Worm (Caenorhabditis elegans) whole organism, young adult: ENCODE results near the gene F44E7.4.
"Not testable (repeated sequence)": the region's sequence is repeated elsewhere in the genome, so short reads cannot be mapped to it uniquely, and the experiment has no call there.

ENCODE experiments used
- B0019.2 ChIP-seq: fragments of 200-800 bp; sonication (Bioruptor generic); conservative IDR thresholded peaks from 2 replicates; pipeline ENCODE4 v1.3.6; 2022; ENCODE audit warnings: missing genetic modification reagents, missing genetic modification characterization, missing compliant biosample characterization
- C06A6.2 ChIP-seq: fragments of 200-800 bp; sonication (Bioruptor generic); conservative IDR thresholded peaks from 2 replicates; pipeline ENCODE4 v1.3.6; 2022; ENCODE audit warnings: missing genetic modification characterization, missing compliant biosample characterization
- C17E4.6 ChIP-seq: fragments of 200-800 bp; sonication (Bioruptor generic); IDR thresholded peaks from 2 replicates; pipeline ENCODE4 v1.3.6; 2022; ENCODE audit warnings: missing genetic modification reagents, missing genetic modification characterization, missing compliant biosample characterization
- F33H1.4 ChIP-seq: fragments of 200-800 bp; sonication (Bioruptor generic); IDR thresholded peaks from 2 replicates; pipeline ENCODE4 v1.3.6; 2022; ENCODE audit warnings: missing genetic modification reagents, missing genetic modification characterization, missing compliant biosample characterization
- F39B2.1 ChIP-seq: fragments of 200-800 bp; sonication (Bioruptor generic); IDR thresholded peaks from 2 replicates; pipeline ENCODE4 v1.3.6; 2022; ENCODE audit warnings: missing genetic modification reagents, missing genetic modification characterization, missing compliant biosample characterization
- F49E8.2 ChIP-seq: sonication (generic microtip); optimal IDR thresholded peaks from 3 replicates; lab custom pipeline; 2017; ENCODE audit warnings: missing genetic modification characterization, mild to moderate bottlenecking, missing compliant biosample characterization, antibody characterized with exemption, moderate library complexity; ENCODE audit not compliant: insufficient read depth
- Y53G8AR.9 ChIP-seq: fragments of 200-800 bp; sonication (Bioruptor generic); conservative IDR thresholded peaks from 2 replicates; pipeline ENCODE4 v1.3.6; 2022; ENCODE audit warnings: missing genetic modification reagents, missing genetic modification characterization, missing compliant biosample characterization
- Y56A3A.18 ChIP-seq: fragments of 200-800 bp; sonication (Bioruptor generic); IDR thresholded peaks from 2 replicates; pipeline ENCODE4 v1.3.6; 2022; ENCODE audit warnings: missing genetic modification reagents, missing genetic modification characterization, missing compliant biosample characterization
- Y67H2A.10 ChIP-seq: fragments of 200-800 bp; sonication (Bioruptor generic); conservative IDR thresholded peaks from 2 replicates; pipeline ENCODE4 v1.3.6; 2022; ENCODE audit warnings: missing genetic modification reagents, missing genetic modification characterization, missing compliant biosample characterization
- Y79H2A.3 ChIP-seq: fragments of 200-800 bp; sonication (Bioruptor generic); conservative IDR thresholded peaks from 2 replicates; pipeline ENCODE4 v1.3.6; 2022; ENCODE audit warnings: missing genetic modification reagents, missing genetic modification characterization, missing compliant biosample characterization
- Y95B8A.8 ChIP-seq: fragments of 200-800 bp; sonication (Bioruptor generic); IDR thresholded peaks from 2 replicates; pipeline ENCODE4 v1.3.6; 2022; ENCODE audit warnings: missing genetic modification reagents, missing genetic modification characterization, missing compliant biosample characterization
- ZK185.1 ChIP-seq: sonication (generic microtip); optimal IDR thresholded peaks from 2 replicates; lab custom pipeline; 2016; ENCODE audit warnings: mild to moderate bottlenecking, missing genetic modification characterization, missing compliant biosample characterization; ENCODE audit not compliant: poor library complexity, severe bottlenecking
- aptf-2 ChIP-seq: fragments of 200-800 bp; sonication (Bioruptor generic); conservative IDR thresholded peaks from 2 replicates; pipeline ENCODE4 v1.3.6; 2022; ENCODE audit warnings: missing genetic modification reagents, missing genetic modification characterization, missing compliant biosample characterization
- attf-5 ChIP-seq: fragments of 200-800 bp; sonication (Bioruptor generic); optimal IDR thresholded peaks from 2 replicates; lab custom pipeline; 2018; ENCODE audit warnings: mild to moderate bottlenecking, missing genetic modification characterization, missing compliant biosample characterization
- cebp-1 ChIP-seq, 2 experiments: fragments of 200-800 bp in 1 of 2; sonication (Bioruptor generic) in 1 of 2; sonication (generic microtip) in 1 of 2; IDR thresholded peaks in 1 of 2; optimal IDR thresholded peaks in 1 of 2; 2 replicates each; pipeline versions ENCODE4 v1.3.6 to Lab custom; 2017 to 2022; ENCODE audit warnings: missing compliant biosample characterization in 2 of 2, missing genetic modification characterization in 2 of 2, mild to moderate bottlenecking in 1 of 2, missing genetic modification reagents in 1 of 2, moderate library complexity in 1 of 2
- ceh-100 ChIP-seq: fragments of 200-800 bp; sonication (Bioruptor generic); IDR thresholded peaks from 2 replicates; pipeline ENCODE4 v1.3.6; 2022; ENCODE audit warnings: missing genetic modification reagents, missing genetic modification characterization, missing compliant biosample characterization
- ceh-58 ChIP-seq: fragments of 200-800 bp; sonication (Bioruptor generic); IDR thresholded peaks from 2 replicates; pipeline ENCODE4 v1.3.6; 2022; ENCODE audit warnings: missing genetic modification characterization, missing compliant biosample characterization
- ceh-91 ChIP-seq: fragments of 200-800 bp; sonication (Bioruptor generic); IDR thresholded peaks from 2 replicates; pipeline ENCODE4 v1.3.6; 2022; ENCODE audit warnings: missing genetic modification reagents, missing genetic modification characterization, missing compliant biosample characterization
- dox-1 ChIP-seq: fragments of 200-800 bp; sonication (Bioruptor generic); IDR thresholded peaks from 2 replicates; pipeline ENCODE4 v1.3.6; 2022; ENCODE audit warnings: missing genetic modification reagents, missing genetic modification characterization, missing compliant biosample characterization
- dpl-1 ChIP-seq: fragments of 150-350 bp; optimal IDR thresholded peaks from 2 replicates; lab custom pipeline; 2014; ENCODE audit warnings: missing biosample characterization, missing genetic modification reagents, missing genetic modification characterization
- egl-18 ChIP-seq: fragments of 200-800 bp; sonication (Bioruptor generic); IDR thresholded peaks from 2 replicates; pipeline ENCODE4 v1.3.6; 2022; ENCODE audit warnings: missing genetic modification reagents, missing genetic modification characterization, missing compliant biosample characterization
- egl-44 ChIP-seq: fragments of 200-800 bp; sonication (Bioruptor generic); IDR thresholded peaks from 2 replicates; pipeline ENCODE4 v1.3.6; 2022; ENCODE audit warnings: missing genetic modification reagents, missing genetic modification characterization, missing compliant biosample characterization
- egrh-3 ChIP-seq: fragments of 200-800 bp; sonication (Bioruptor generic); IDR thresholded peaks from 2 replicates; pipeline ENCODE4 v1.3.6; 2022; ENCODE audit warnings: missing genetic modification reagents, missing genetic modification characterization, missing compliant biosample characterization
- ekl-4 ChIP-seq: fragments of 200-800 bp; sonication (Bioruptor generic); IDR thresholded peaks from 2 replicates; pipeline ENCODE4 v1.3.6; 2022; ENCODE audit warnings: missing genetic modification reagents, missing genetic modification characterization, missing compliant biosample characterization
- hmg-1.2 ChIP-seq: fragments of 200-800 bp; sonication (Bioruptor generic); IDR thresholded peaks from 2 replicates; pipeline ENCODE4 v1.3.6; 2022; ENCODE audit warnings: missing genetic modification reagents, missing genetic modification characterization, missing compliant biosample characterization
- hmg-20 ChIP-seq: fragments of 200-800 bp; sonication (Bioruptor generic); IDR thresholded peaks from 2 replicates; pipeline ENCODE4 v1.3.6; 2022; ENCODE audit warnings: missing genetic modification reagents, missing genetic modification characterization, missing compliant biosample characterization
- hsf-1 ChIP-seq: fragments of 200-800 bp; sonication (Bioruptor generic); IDR thresholded peaks from 2 replicates; pipeline ENCODE4 v1.3.6; 2022; ENCODE audit warnings: missing genetic modification reagents, missing genetic modification characterization, missing compliant biosample characterization
- lin-26 ChIP-seq: fragments of 200-800 bp; sonication (Bioruptor generic); IDR thresholded peaks from 2 replicates; pipeline ENCODE4 v1.3.6; 2022; ENCODE audit warnings: missing genetic modification reagents, missing genetic modification characterization, missing compliant biosample characterization
- lin-40 ChIP-seq: sonication (generic microtip); optimal IDR thresholded peaks from 2 replicates; lab custom pipeline; 2016; ENCODE audit warnings: missing genetic modification characterization, mild to moderate bottlenecking, missing compliant biosample characterization, missing genotype, missing genetic modification reagents
- lin-54 ChIP-seq: fragments of 200-800 bp; sonication (Bioruptor generic); optimal IDR thresholded peaks from 2 replicates; lab custom pipeline; 2018; ENCODE audit warnings: mild to moderate bottlenecking, missing genetic modification characterization, missing compliant biosample characterization
- lsl-1 ChIP-seq: fragments of 200-800 bp; sonication (Bioruptor generic); optimal IDR thresholded peaks from 2 replicates; lab custom pipeline; 2018; ENCODE audit warnings: mild to moderate bottlenecking, missing genetic modification characterization, moderate library complexity, missing compliant biosample characterization
- madf-6 ChIP-seq: fragments of 200-800 bp; sonication (Bioruptor generic); IDR thresholded peaks from 2 replicates; pipeline ENCODE4 v1.3.6; 2022; ENCODE audit warnings: missing genetic modification reagents, missing genetic modification characterization, missing compliant biosample characterization
- madf-8 ChIP-seq: fragments of 200-800 bp; sonication (Bioruptor generic); conservative IDR thresholded peaks from 2 replicates; pipeline ENCODE4 v1.3.6; 2022; ENCODE audit warnings: missing genetic modification reagents, missing genetic modification characterization, missing compliant biosample characterization
- mcd-1 ChIP-seq: fragments of 200-800 bp; sonication (Bioruptor generic); IDR thresholded peaks from 2 replicates; pipeline ENCODE4 v1.3.6; 2022; ENCODE audit warnings: missing genetic modification reagents, missing genetic modification characterization, missing compliant biosample characterization
- nfyb-1 ChIP-seq: fragments of 200-800 bp; sonication (Bioruptor generic); IDR thresholded peaks from 2 replicates; pipeline ENCODE4 v1.3.6; 2022; ENCODE audit warnings: missing genetic modification reagents, missing genetic modification characterization, missing compliant biosample characterization
- nhr-80 ChIP-seq: sonication (generic microtip); optimal IDR thresholded peaks from 2 replicates; lab custom pipeline; 2016; ENCODE audit warnings: missing genetic modification characterization, missing compliant biosample characterization
- pbrm-1 ChIP-seq: fragments of 200-800 bp; sonication (Bioruptor generic); IDR thresholded peaks from 2 replicates; pipeline ENCODE4 v1.3.6; 2022; ENCODE audit warnings: missing genetic modification reagents, missing genetic modification characterization, missing compliant biosample characterization
- rcor-1 ChIP-seq: fragments of 200-800 bp; sonication (Bioruptor generic); IDR thresholded peaks from 2 replicates; pipeline ENCODE4 v1.3.6; 2022; ENCODE audit warnings: missing genetic modification reagents, missing genetic modification characterization, missing compliant biosample characterization
- sea-2 ChIP-seq: fragments of 200-800 bp; sonication (Bioruptor generic); IDR thresholded peaks from 2 replicates; pipeline ENCODE4 v1.3.6; 2022; ENCODE audit warnings: missing genetic modification characterization, missing compliant biosample characterization
- snpc-3.4 ChIP-seq: sonication (generic microtip); optimal IDR thresholded peaks from 2 replicates; lab custom pipeline; 2017; ENCODE audit warnings: missing genetic modification characterization, mild to moderate bottlenecking, missing compliant biosample characterization, antibody characterized with exemption, moderate library complexity, missing genotype, missing genetic modification reagents
- snpc-4 ChIP-seq, 5 experiments: fragments of 150-350 bp in 1 of 5; sonication (generic microtip) in 4 of 5; optimal IDR thresholded peaks; 2 replicates each; lab custom pipeline; 2014 to 2018; ENCODE audit warnings: missing genetic modification characterization in 5 of 5, missing biosample characterization in 3 of 5, antibody characterized with exemption in 2 of 5, mild to moderate bottlenecking in 2 of 5, missing compliant biosample characterization in 2 of 5, missing genotype in 2 of 5, moderate library complexity in 2 of 5, missing genetic modification reagents in 1 of 5
- tbp1 ChIP-seq: fragments of 200-800 bp; sonication (Bioruptor generic); optimal IDR thresholded peaks from 2 replicates; lab custom pipeline; 2018; ENCODE audit warnings: mild to moderate bottlenecking, missing genetic modification characterization, missing compliant biosample characterization
- tlf-1 ChIP-seq: fragments of 200-800 bp; sonication (Bioruptor generic); optimal IDR thresholded peaks from 2 replicates; lab custom pipeline; 2018; ENCODE audit warnings: mild to moderate bottlenecking, missing genetic modification characterization, missing compliant biosample characterization
- xnd-1 ChIP-seq: sonication (generic microtip); optimal IDR thresholded peaks from 2 replicates; lab custom pipeline; 2016; ENCODE audit warnings: missing genotype, missing genetic modification reagents, missing genetic modification characterization, missing compliant biosample characterization
- ztf-25 ChIP-seq: fragments of 200-800 bp; sonication (Bioruptor generic); IDR thresholded peaks from 2 replicates; pipeline ENCODE4 v1.3.6; 2022; ENCODE audit warnings: missing genetic modification reagents, missing genetic modification characterization, missing compliant biosample characterization
- ztf-6 ChIP-seq: fragments of 200-800 bp; sonication (Bioruptor generic); IDR thresholded peaks from 2 replicates; pipeline ENCODE4 v1.3.6; 2022; ENCODE audit warnings: missing genetic modification reagents, missing genetic modification characterization, missing compliant biosample characterization

Gene F44E7.4

DNA sequence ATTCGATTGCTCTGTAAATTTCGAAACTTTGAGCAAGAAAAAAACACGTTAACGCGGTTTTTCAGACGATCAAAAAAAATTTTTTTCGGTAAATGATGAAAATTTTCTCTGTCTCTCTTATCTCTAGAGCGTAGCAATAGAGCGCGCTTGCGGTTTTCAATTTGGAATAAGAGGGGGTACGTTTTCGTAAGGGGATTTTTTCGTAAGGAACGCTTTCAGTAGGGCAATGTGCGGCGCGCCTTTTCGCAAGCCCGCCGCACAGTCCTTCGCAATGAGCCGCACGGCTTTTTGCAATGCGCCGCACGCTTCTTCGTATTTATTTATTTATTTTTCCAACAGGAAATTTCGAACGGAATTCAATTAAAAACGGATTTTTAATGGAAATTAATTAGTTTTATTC lies at the start of gene F44E7.4:
Gene F44E7.4 (minus strand): TSS at position 13 of the 400 bp plus-strand sequence.
- TF ChIP-seq tbp1 (peak; percentile 49), ZK185.1 (tag; lab: Kevin White, UChicago) (peak; percentile 6), cebp-1 (GFP tag; IDR thresholded peaks at IDR 0.05; lab: Robert Waterston, UW) (peak; percentile 88), cebp-1 (tag; optimal IDR thresholded peaks at IDR 0.05; lab: Kevin White, UChicago) (peak; percentile 52), Y56A3A.18 (peak; percentile 76; the same call in 1 of the 2 replicates), snpc-3.4 (tag; lab: Kevin White, UChicago) (peak; percentile 29), sea-2 (GFP tag; lab: Robert Waterston, UW) (0 out of 2 replicates have a peak, but pooled peaks have one; percentile 25), xnd-1 (tag; lab: Kevin White, UChicago) (peak; percentile 45), nhr-80 (peak; percentile 19), Y67H2A.10 (GFP tag; lab: Robert Waterston, UW) (peak; percentile 83), ztf-25 (GFP tag; lab: Robert Waterston, UW) (peak; percentile 77), madf-8 (GFP tag; lab: Robert Waterston, UW) (peak; percentile 86), ceh-100 (GFP tag; lab: Robert Waterston, UW) (peak; percentile 96), nfyb-1 (GFP tag; lab: Robert Waterston, UW) (peak; percentile 95), B0019.2 (peak; percentile 88), lin-54 (peak; percentile 56), hmg-20 (GFP tag; lab: Robert Waterston, UW) (peak; percentile 69; the same call in 1 of the 2 replicates), dox-1 (GFP tag; lab: Robert Waterston, UW) (peak; percentile 98), ekl-4 (GFP tag; lab: Robert Waterston, UW) (peak; percentile 93), ceh-91 (GFP tag; lab: Robert Waterston, UW) (peak; percentile 93), hmg-1.2 (GFP tag; lab: Robert Waterston, UW) (peak; percentile 96), F39B2.1 (GFP tag; lab: Robert Waterston, UW) (peak; percentile 71; the same call in 1 of the 2 replicates), hsf-1 (GFP tag; lab: Robert Waterston, UW) (peak; percentile 78), ztf-6 (GFP tag; lab: Robert Waterston, UW) (peak; percentile 85), lin-40 (tag; lab: Kevin White, UChicago) (peak; percentile 43), rcor-1 (GFP tag; lab: Robert Waterston, UW) (peak; percentile 94), F49E8.2 (tag; lab: Kevin White, UChicago) (peak; percentile 56), snpc-4 (tag; optimal IDR thresholded peaks at IDR 0.05; lab: Kevin White, UChicago) (peak in 3 of 4 experiments; percentile 15 to 37 (median 26)), egl-44 (GFP tag; lab: Robert Waterston, UW) (peak; percentile 85), dpl-1 (GFP tag; lab: Kevin White, UChicago) (peak; percentile 47), F33H1.4 (GFP tag; lab: Robert Waterston, UW) (peak; percentile 79), pbrm-1 (GFP tag; lab: Robert Waterston, UW) (peak; percentile 94), madf-6 (GFP tag; lab: Robert Waterston, UW) (peak; percentile 93), Y79H2A.3 (GFP tag; lab: Robert Waterston, UW) (peak; percentile 88), lsl-1 (GFP tag; lab: Kevin White, UChicago) (peak; percentile 64), C06A6.2 (GFP tag; lab: Robert Waterston, UW) (peak; percentile 99), Y95B8A.8 (peak; percentile 95), egl-18 (GFP tag; lab: Robert Waterston, UW) (0 out of 2 replicates have a peak, but pooled peaks have one; percentile 73), mcd-1 (GFP tag; lab: Robert Waterston, UW) (peak; percentile 98), C17E4.6 (GFP tag; lab: Robert Waterston, UW) (peak; percentile 89), tlf-1 (GFP tag; lab: Kevin White, UChicago) (peak; percentile 12), ceh-58 (GFP tag; lab: Robert Waterston, UW) (0 out of 2 replicates have a peak, but pooled peaks have one; percentile 10), egrh-3 (GFP tag; lab: Robert Waterston, UW) (peak; percentile 85), aptf-2 (peak; percentile 65; the same call in 1 of the 2 replicates), attf-5 (peak; percentile 37), lin-26 (GFP tag; lab: Robert Waterston, UW) (peak; percentile 86), Y53G8AR.9 (GFP tag; lab: Robert Waterston, UW) (peak; percentile 94)
- TF ChIP-seq snpc-4 (GFP tag; optimal IDR thresholded peaks at IDR 0.05; lab: Kevin White, UChicago) = not testable (repeated sequence)
